Fruit fly (Drosophila melanogaster): ENCODE results near the gene Gr10b.

- TF ChIP-seq sage (GFP tag; optimal IDR thresholded peaks at IDR 0.05), result no peak
- TF ChIP-seq pan (optimal IDR thresholded peaks at IDR 0.05), result no peak
- no peak for TF ChIP-seq HLH106 (tag; optimal IDR thresholded peaks at IDR 0.05)
- TF ChIP-seq Hr78 (GFP tag; optimal IDR thresholded peaks at IDR 0.05), result no peak
- TF ChIP-seq Dfd (GFP tag; optimal IDR thresholded peaks at IDR 0.05), result no peak
- no peak for TF ChIP-seq CG9705 (GFP tag; optimal IDR thresholded peaks at IDR 0.05)
- no peak for TF ChIP-seq OdsH (GFP tag; optimal IDR thresholded peaks at IDR 0.05)
Observed at dm6 chrX:11371613-11372012, 41.4 kb downstream of the Gr10b start.
